Fruit fly (Drosophila melanogaster) whole organism, embryonic: ENCODE data around the gene CG3348.

ENCODE experiments used
- Bteb2 ChIP-seq: fragments of 200-800 bp; sonication (Bioruptor generic); optimal IDR thresholded peaks from 2 replicates; lab custom pipeline; 2016; ENCODE audit warnings: missing biosample characterization, missing genetic modification characterization
- CG10209 ChIP-seq: fragments of 200-800 bp; sonication (Bioruptor generic); optimal IDR thresholded peaks from 3 replicates; lab custom pipeline; 2017; ENCODE audit warnings: missing biosample characterization, mild to moderate bottlenecking, missing genetic modification characterization, missing genetic modification reagents
- CG10565 ChIP-seq: fragments of 200-800 bp; sonication (Bioruptor generic); optimal IDR thresholded peaks from 3 replicates; lab custom pipeline; 2016; ENCODE audit warnings: missing biosample characterization, mild to moderate bottlenecking, missing genetic modification characterization
- CG10979 ChIP-seq: fragments of 200-800 bp; sonication (Bioruptor generic); optimal IDR thresholded peaks from 2 replicates; lab custom pipeline; 2018; ENCODE audit warnings: missing biosample characterization, mild to moderate bottlenecking, missing genetic modification characterization, moderate library complexity
- CG11247 ChIP-seq: fragments of 200-800 bp; sonication (Bioruptor generic); IDR thresholded peaks from 2 replicates; pipeline ENCODE4 v1.3.6; 2022; ENCODE audit warnings: missing biosample characterization, missing genetic modification characterization
- CG11695 ChIP-seq: fragments of 200-800 bp; sonication (Bioruptor generic); IDR thresholded peaks from 3 replicates; pipeline ENCODE4 v1.3.6; 2022; ENCODE audit warnings: missing biosample characterization, missing genetic modification characterization
- CG13624 ChIP-seq: fragments of 200-800 bp; sonication (Bioruptor generic); optimal IDR thresholded peaks from 2 replicates; lab custom pipeline; 2016; ENCODE audit warnings: missing biosample characterization, missing genetic modification characterization
- CG14441 ChIP-seq: fragments of 200-800 bp; sonication (Bioruptor generic); IDR thresholded peaks from 2 replicates; pipeline ENCODE4 v1.3.6; 2022; ENCODE audit warnings: missing biosample characterization, missing genetic modification characterization
- CG17186 ChIP-seq: fragments of 200-800 bp; sonication (Bioruptor generic); optimal IDR thresholded peaks from 3 replicates; lab custom pipeline; 2017; ENCODE audit warnings: missing biosample characterization, missing genetic modification reagents, missing genetic modification characterization
- CG30403 ChIP-seq: fragments of 200-800 bp; sonication (Bioruptor generic); optimal IDR thresholded peaks from 3 replicates; lab custom pipeline; 2016; ENCODE audit warnings: missing biosample characterization, missing genetic modification characterization
- CG3163 ChIP-seq: fragments of 200-800 bp; sonication (Bioruptor generic); optimal IDR thresholded peaks from 3 replicates; lab custom pipeline; 2016; ENCODE audit warnings: missing biosample characterization, missing genetic modification characterization
- CG32772 ChIP-seq: fragments of 200-800 bp; sonication (Bioruptor generic); IDR thresholded peaks from 2 replicates; pipeline ENCODE4 v1.3.6; 2022; ENCODE audit warnings: missing biosample characterization, missing genetic modification characterization
- CG3407 ChIP-seq: fragments of 200-800 bp; sonication (Bioruptor generic); optimal IDR thresholded peaks from 2 replicates; lab custom pipeline; 2018; ENCODE audit warnings: missing biosample characterization, mild to moderate bottlenecking, missing genetic modification characterization
- CG43689 ChIP-seq: fragments of 200-800 bp; sonication (Bioruptor generic); IDR thresholded peaks from 2 replicates; pipeline ENCODE4 v1.3.6; 2022; ENCODE audit warnings: missing biosample characterization, missing genetic modification characterization
- CG4617 ChIP-seq: fragments of 200-800 bp; sonication (Bioruptor generic); optimal IDR thresholded peaks from 3 replicates; lab custom pipeline; 2016; ENCODE audit warnings: missing biosample characterization, missing genetic modification characterization, borderline replicate concordance
- CG6689 ChIP-seq: fragments of 200-800 bp; sonication (Bioruptor generic); IDR thresholded peaks from 2 replicates; pipeline ENCODE4 v1.3.6; 2022; ENCODE audit warnings: missing biosample characterization, missing genetic modification characterization
- CG6791 ChIP-seq: fragments of 200-800 bp; sonication (Bioruptor generic); IDR thresholded peaks from 3 replicates; pipeline ENCODE4 v1.3.6; 2022; ENCODE audit warnings: missing biosample characterization, missing genetic modification characterization; ENCODE audit not compliant: partially characterized antibody
- CG7556 ChIP-seq: fragments of 200-800 bp; sonication (Bioruptor generic); optimal IDR thresholded peaks from 2 replicates; lab custom pipeline; 2017; ENCODE audit warnings: missing biosample characterization, mild to moderate bottlenecking, missing genetic modification characterization
- CG7786 ChIP-seq: fragments of 200-800 bp; sonication (Bioruptor generic); optimal IDR thresholded peaks from 2 replicates; lab custom pipeline; 2016; ENCODE audit warnings: missing biosample characterization, missing genetic modification characterization
- CG8765 ChIP-seq: fragments of 200-800 bp; sonication (Bioruptor generic); IDR thresholded peaks from 2 replicates; pipeline ENCODE4 v1.3.6; 2022; ENCODE audit warnings: missing biosample characterization, missing genetic modification characterization
- CG9876 ChIP-seq: fragments of 200-800 bp; sonication (Bioruptor generic); optimal IDR thresholded peaks from 2 replicates; lab custom pipeline; 2016; ENCODE audit warnings: missing biosample characterization, missing genetic modification characterization
- Dll ChIP-seq: fragments of 200-800 bp; sonication (Bioruptor generic); IDR thresholded peaks from 4 replicates; pipeline ENCODE4 v1.3.6; 2022; ENCODE audit warnings: missing biosample characterization, missing genetic modification characterization; ENCODE audit not compliant: partially characterized antibody
- Eip74EF ChIP-seq, 2 experiments: fragments of 200-800 bp in 1 of 2; fragments of >200 bp in 1 of 2; sonication (Bioruptor generic) in 1 of 2; optimal IDR thresholded peaks; 2 replicates each; lab custom pipeline; 2017 to 2019; ENCODE audit warnings: missing biosample characterization in 2 of 2, missing genetic modification characterization in 2 of 2, mild to moderate bottlenecking in 1 of 2, moderate library complexity in 1 of 2
- Hr39 ChIP-seq: fragments of >200 bp; optimal IDR thresholded peaks from 2 replicates; lab custom pipeline; 2017
- Lhr ChIP-seq: fragments of 200-800 bp; sonication (Bioruptor generic); optimal IDR thresholded peaks from 3 replicates; lab custom pipeline; 2017; ENCODE audit warnings: mild to moderate bottlenecking, missing biosample characterization, missing genetic modification reagents, missing genetic modification characterization
- MESR4 ChIP-seq: fragments of 200-800 bp; sonication (Bioruptor generic); optimal IDR thresholded peaks from 2 replicates; lab custom pipeline; 2018; ENCODE audit warnings: missing biosample characterization, mild to moderate bottlenecking, missing genetic modification characterization, moderate library complexity
- Myb ChIP-seq: fragments of 200-800 bp; sonication (Bioruptor generic); optimal IDR thresholded peaks from 2 replicates; lab custom pipeline; 2016; ENCODE audit warnings: missing biosample characterization, missing genetic modification characterization
- Oli ChIP-seq: fragments of 200-800 bp; sonication (Bioruptor generic); optimal IDR thresholded peaks from 2 replicates; lab custom pipeline; 2018; ENCODE audit warnings: missing biosample characterization, mild to moderate bottlenecking, missing genetic modification characterization, moderate library complexity
- Rfx ChIP-seq: fragments of 200-800 bp; sonication (Bioruptor generic); IDR thresholded peaks from 2 replicates; pipeline ENCODE4 v1.3.6; 2022; ENCODE audit warnings: missing biosample characterization, missing genetic modification characterization
- Sox100B ChIP-seq: fragments of 200-800 bp; sonication (Bioruptor generic); optimal IDR thresholded peaks from 3 replicates; lab custom pipeline; 2018; ENCODE audit warnings: missing biosample characterization, mild to moderate bottlenecking, missing genetic modification characterization
- Usf ChIP-seq: fragments of 200-800 bp; sonication (Bioruptor generic); optimal IDR thresholded peaks from 2 replicates; lab custom pipeline; 2017; ENCODE audit warnings: missing genotype, missing biosample characterization, missing genetic modification characterization
- ato ChIP-seq: fragments of 200-800 bp; sonication (Bioruptor generic); IDR thresholded peaks from 2 replicates; pipeline ENCODE4 v1.3.6; 2022; ENCODE audit warnings: missing biosample characterization, missing genetic modification characterization; ENCODE audit not compliant: partially characterized antibody
- dmrt11E ChIP-seq: fragments of 200-800 bp; sonication (Bioruptor generic); optimal IDR thresholded peaks from 3 replicates; lab custom pipeline; 2018; ENCODE audit warnings: missing biosample characterization, mild to moderate bottlenecking, missing genetic modification characterization, moderate library complexity
- ewg ChIP-seq: fragments of 200-800 bp; sonication (Bioruptor generic); optimal IDR thresholded peaks from 3 replicates; lab custom pipeline; 2017; ENCODE audit warnings: mild to moderate bottlenecking, missing biosample characterization, missing genetic modification reagents, missing genetic modification characterization
- gt ChIP-seq: fragments of 200-800 bp; sonication (Bioruptor generic); IDR thresholded peaks from 2 replicates; pipeline ENCODE4 v1.3.6; 2022; ENCODE audit warnings: missing biosample characterization, missing genetic modification characterization
- jing ChIP-seq: fragments of 200-800 bp; sonication (Bioruptor generic); optimal IDR thresholded peaks from 2 replicates; lab custom pipeline; 2018; ENCODE audit warnings: missing biosample characterization, mild to moderate bottlenecking, missing genetic modification characterization
- kni ChIP-seq: fragments of 200-800 bp; sonication (Bioruptor generic); optimal IDR thresholded peaks from 3 replicates; lab custom pipeline; 2017; ENCODE audit warnings: mild to moderate bottlenecking, missing biosample characterization, missing genetic modification reagents, missing genetic modification characterization
- lmd ChIP-seq: fragments of 200-800 bp; sonication (Bioruptor generic); IDR thresholded peaks from 2 replicates; pipeline ENCODE4 v1.3.6; 2022; ENCODE audit warnings: missing biosample characterization, missing genetic modification characterization
- otp ChIP-seq: fragments of 200-800 bp; sonication (Bioruptor generic); IDR thresholded peaks from 3 replicates; pipeline ENCODE4, ENCODE4 v1.3.6; 2022; ENCODE audit warnings: missing biosample characterization, missing genetic modification characterization
- phol ChIP-seq: fragments of 200-800 bp; sonication (Bioruptor generic); optimal IDR thresholded peaks from 3 replicates; lab custom pipeline; 2018; ENCODE audit warnings: missing biosample characterization, mild to moderate bottlenecking, missing genetic modification characterization, moderate library complexity
- pros ChIP-seq: fragments of 200-800 bp; sonication (Bioruptor generic); optimal IDR thresholded peaks from 3 replicates; lab custom pipeline; 2019; ENCODE audit warnings: missing biosample characterization, mild to moderate bottlenecking, missing genetic modification characterization, moderate library complexity
- pum ChIP-seq: fragments of 200-800 bp; sonication (Bioruptor generic); optimal IDR thresholded peaks from 2 replicates; lab custom pipeline; 2016; ENCODE audit warnings: missing biosample characterization, missing genetic modification characterization
- pzg ChIP-seq: fragments of 200-800 bp; sonication (Bioruptor generic); optimal IDR thresholded peaks from 3 replicates; lab custom pipeline; 2018; ENCODE audit warnings: missing biosample characterization, mild to moderate bottlenecking, missing genetic modification characterization, moderate library complexity
- sens ChIP-seq: fragments of 200-800 bp; sonication (Bioruptor generic); peaks from one replicate; lab custom pipeline; 2016; ENCODE audit warnings: missing biosample characterization, missing genetic modification characterization
- sna ChIP-seq: fragments of 200-800 bp; sonication (Bioruptor generic); IDR thresholded peaks from 2 replicates; pipeline ENCODE4 v1.3.6; 2022; ENCODE audit warnings: missing biosample characterization, missing genetic modification characterization; ENCODE audit not compliant: partially characterized antibody
- tap ChIP-seq: fragments of 200-800 bp; optimal IDR thresholded peaks from 3 replicates; lab custom pipeline; 2019; ENCODE audit warnings: missing biosample characterization, mild to moderate bottlenecking, missing genetic modification characterization, moderate library complexity
- tin ChIP-seq: fragments of 200-800 bp; sonication (Bioruptor generic); optimal IDR thresholded peaks from 3 replicates; lab custom pipeline; 2016; ENCODE audit warnings: missing biosample characterization, missing genetic modification characterization
- unc-4 ChIP-seq: fragments of 200-800 bp; sonication (Bioruptor generic); IDR thresholded peaks from 2 replicates; pipeline ENCODE4 v1.3.6; 2022; ENCODE audit warnings: missing biosample characterization, missing genetic modification characterization; ENCODE audit not compliant: partially characterized antibody

CG3348 gene

dm6 chr3R:27273118-27274062, 18.6 kb downstream of the CG3348 start, which contains the start of gene CG5934 (continued):
- peak; percentile 70 for TF ChIP-seq MESR4 (GFP tag; lab: Kevin White, UChicago)
- TF ChIP-seq pros (GFP tag; lab: Kevin White, UChicago), result no peak
- TF ChIP-seq CG13624 (GFP tag; lab: Kevin White, UChicago), result peak; percentile 74
- 0 out of 2 replicates have a peak, but pooled peaks have one; percentile 46 for TF ChIP-seq CG11247 (GFP tag; lab: Robert Waterston, UW)
- TF ChIP-seq CG30403 (GFP tag; lab: Kevin White, UChicago), result peak; percentile 41
- no peak for TF ChIP-seq CG6689 (GFP tag; lab: Robert Waterston, UW)
- peak; percentile 34 for TF ChIP-seq Sox100B (GFP tag; lab: Kevin White, UChicago)
- no peak for TF ChIP-seq unc-4 (GFP tag; lab: Robert Waterston, UW)
- TF ChIP-seq Dll (GFP tag; lab: Robert Waterston, UW), result no peak
- TF ChIP-seq sens, result peak; percentile 58
- peak; percentile 25 for TF ChIP-seq pum (GFP tag; lab: Kevin White, UChicago)
- TF ChIP-seq CG7556 (GFP tag; lab: Kevin White, UChicago), result no peak
- TF ChIP-seq ewg (GFP tag; lab: Kevin White, UChicago), result peak; percentile 1
- no peak; the same call in 1 of the 2 replicates for TF ChIP-seq CG14441 (GFP tag; lab: Robert Waterston, UW)
- TF ChIP-seq dmrt11E (tag; lab: Kevin White, UChicago), result no peak
- no peak for TF ChIP-seq otp (GFP tag; lab: Robert Waterston, UW)
- no peak for TF ChIP-seq CG32772
- no peak for TF ChIP-seq CG8765 (GFP tag; lab: Robert Waterston, UW)
- peak; percentile 24 for TF ChIP-seq phol (tag; lab: Kevin White, UChicago)
- no peak for TF ChIP-seq CG43689 (GFP tag; lab: Robert Waterston, UW)
- peak; percentile 90 for TF ChIP-seq Myb (GFP tag; lab: Kevin White, UChicago)
- peak; percentile 7 for TF ChIP-seq CG3407 (GFP tag; lab: Kevin White, UChicago)
- no peak for TF ChIP-seq CG10565 (GFP tag; lab: Kevin White, UChicago)
- TF ChIP-seq tin (GFP tag; lab: Kevin White, UChicago), result peak; percentile 10
- no peak for TF ChIP-seq Hr39 (lab: Kevin White, UChicago)
- peak; percentile 19 for TF ChIP-seq Bteb2 (GFP tag; lab: Kevin White, UChicago)
- peak; percentile 50 for TF ChIP-seq CG7786
- TF ChIP-seq ato (GFP tag; lab: Robert Waterston, UW), result no peak
- no peak for TF ChIP-seq CG10979
- TF ChIP-seq sna (GFP tag; lab: Robert Waterston, UW), result no peak
- TF ChIP-seq CG17186 (GFP tag; lab: Kevin White, UChicago), result peak; percentile 16
- TF ChIP-seq CG4617 (GFP tag; lab: Kevin White, UChicago), result peak; percentile 66
- no peak for TF ChIP-seq CG9876 (GFP tag; lab: Kevin White, UChicago)
- peak; percentile 67 for TF ChIP-seq Rfx (GFP tag; lab: Robert Waterston, UW)
- peak; percentile 3 for TF ChIP-seq tap (tag; lab: Kevin White, UChicago)
- peak; percentile 19 for TF ChIP-seq kni (GFP tag; lab: Kevin White, UChicago)
- TF ChIP-seq Usf (GFP tag; lab: Kevin White, UChicago), result no peak
- no peak; the same call in 1 of the 2 replicates for TF ChIP-seq lmd (GFP tag; lab: Robert Waterston, UW)
- TF ChIP-seq CG10209 (GFP tag; lab: Kevin White, UChicago), result no peak
- no peak for TF ChIP-seq Oli (tag; lab: Kevin White, UChicago)
- TF ChIP-seq Lhr (GFP tag; lab: Kevin White, UChicago), result peak; percentile 37
- no peak for TF ChIP-seq jing (GFP tag; lab: Kevin White, UChicago)
- TF ChIP-seq pzg (GFP tag; lab: Kevin White, UChicago), result peak; percentile 59
- no peak for TF ChIP-seq gt
- TF ChIP-seq Eip74EF (GFP tag; optimal IDR thresholded peaks at IDR 0.05; lab: Kevin White, UChicago), result peak in 1 of 2 experiments; percentile 12
- TF ChIP-seq CG3163 (GFP tag; lab: Kevin White, UChicago), result no peak
- no peak for TF ChIP-seq CG6791
- TF ChIP-seq CG11695, result no peak
